Worm (Caenorhabditis elegans) whole organism, L2 larva: ENCODE data around the gene T28A11.18.

Experiments
- ZK546.5 ChIP-seq: sonication (generic microtip); optimal IDR thresholded peaks from 2 replicates; lab custom pipeline; 2017; ENCODE audit warnings: missing biosample characterization, missing genetic modification characterization
- aly-2 ChIP-seq: fragments of 150-350 bp; optimal IDR thresholded peaks from 2 replicates; lab custom pipeline; 2014; ENCODE audit warnings: missing biosample characterization, missing genetic modification characterization
- ceh-82 ChIP-seq: fragments of 150-350 bp; optimal IDR thresholded peaks from 2 replicates; lab custom pipeline; 2014; ENCODE audit warnings: missing biosample characterization, missing genetic modification characterization
- elt-1 ChIP-seq: fragments of 150-350 bp; optimal IDR thresholded peaks from 2 replicates; lab custom pipeline; 2014; ENCODE audit warnings: missing biosample characterization, missing genetic modification characterization
- gmeb-1 ChIP-seq: fragments of 150-350 bp; optimal IDR thresholded peaks from 2 replicates; lab custom pipeline; 2014; ENCODE audit warnings: missing biosample characterization, missing genetic modification characterization
- lin-13 ChIP-seq: fragments of 150-350 bp; optimal IDR thresholded peaks from 2 replicates; lab custom pipeline; 2014; ENCODE audit warnings: missing biosample characterization, missing genetic modification reagents, missing genetic modification characterization
- nhr-11 ChIP-seq: fragments of 150-350 bp; optimal IDR thresholded peaks from 2 replicates; lab custom pipeline; 2014; ENCODE audit warnings: missing biosample characterization, missing genetic modification characterization
- nhr-12 ChIP-seq: fragments of 150-350 bp; optimal IDR thresholded peaks from 2 replicates; lab custom pipeline; 2014; ENCODE audit warnings: missing biosample characterization, missing genetic modification characterization
- nhr-25 ChIP-seq: fragments of 150-350 bp; sonication (generic microtip); optimal IDR thresholded peaks from 3 replicates; lab custom pipeline; 2014; ENCODE audit warnings: missing biosample characterization, missing genetic modification characterization
- sma-3 ChIP-seq: sonication (generic microtip); optimal IDR thresholded peaks from 2 replicates; lab custom pipeline; 2016; ENCODE audit warnings: missing genetic modification reagents, missing genetic modification characterization, missing compliant biosample characterization
- snpc-4 ChIP-seq: fragments of 150-350 bp; optimal IDR thresholded peaks from 2 replicates; lab custom pipeline; 2014; ENCODE audit warnings: missing biosample characterization, missing genetic modification characterization
- unc-62 ChIP-seq: fragments of 150-350 bp; optimal IDR thresholded peaks from 2 replicates; lab custom pipeline; 2014; ENCODE audit warnings: missing biosample characterization, missing genetic modification reagents, missing genetic modification characterization
- zag-1 ChIP-seq: fragments of 150-350 bp; optimal IDR thresholded peaks from 2 replicates; lab custom pipeline; 2014; ENCODE audit warnings: missing biosample characterization, missing genetic modification characterization
- ztf-11 ChIP-seq: sonication (generic microtip); optimal IDR thresholded peaks from 2 replicates; lab custom pipeline; 2017; ENCODE audit warnings: missing biosample characterization, missing genetic modification characterization

DNA sequence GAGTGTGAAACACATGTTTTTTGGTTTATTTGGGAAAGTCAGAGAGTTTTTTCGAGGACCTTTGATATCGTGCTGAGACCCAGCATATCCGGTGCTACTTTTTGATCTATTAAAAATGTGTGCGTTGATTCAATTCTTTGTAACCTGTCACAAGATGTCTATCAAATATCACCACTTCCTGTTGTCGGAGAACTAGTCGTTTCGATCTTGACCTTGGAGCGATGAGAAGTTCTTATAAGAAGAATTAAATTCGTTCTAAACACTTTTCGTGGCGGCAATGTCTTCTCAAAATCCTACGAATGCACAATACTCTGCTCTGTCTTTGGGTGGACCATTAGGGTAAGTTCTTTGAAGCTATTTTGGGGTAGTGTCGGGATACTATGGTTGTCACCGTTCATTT lies 48.3 kb upstream of the T28A11.18 start, which contains the start of gene F35F10.1:
- TF ChIP-seq unc-62 (GFP tag; lab: Kevin White, UChicago) (no peak), aly-2 (tag; lab: Kevin White, UChicago) (no peak), elt-1 (tag; lab: Kevin White, UChicago) (no peak), zag-1 (tag; lab: Kevin White, UChicago) (no peak), ZK546.5 (tag; lab: Kevin White, UChicago) (no peak), snpc-4 (tag; lab: Kevin White, UChicago) (no peak), nhr-25 (no peak), nhr-11 (no peak), ztf-11 (tag; lab: Kevin White, UChicago) (no peak), ceh-82 (tag; lab: Kevin White, UChicago) (no peak), gmeb-1 (tag; lab: Kevin White, UChicago) (no peak), sma-3 (GFP tag; lab: Kevin White, UChicago) (no peak), nhr-12 (no peak), lin-13 (GFP tag; lab: Kevin White, UChicago) (no peak)
